Worm (Caenorhabditis elegans): ENCODE results near the gene Y25C1A.13.
"Not testable (repeated sequence)": the region's sequence is repeated elsewhere in the genome, so short reads cannot be mapped to it uniquely, and the experiment has no call there.

The Y25C1A.13 gene

DNA sequence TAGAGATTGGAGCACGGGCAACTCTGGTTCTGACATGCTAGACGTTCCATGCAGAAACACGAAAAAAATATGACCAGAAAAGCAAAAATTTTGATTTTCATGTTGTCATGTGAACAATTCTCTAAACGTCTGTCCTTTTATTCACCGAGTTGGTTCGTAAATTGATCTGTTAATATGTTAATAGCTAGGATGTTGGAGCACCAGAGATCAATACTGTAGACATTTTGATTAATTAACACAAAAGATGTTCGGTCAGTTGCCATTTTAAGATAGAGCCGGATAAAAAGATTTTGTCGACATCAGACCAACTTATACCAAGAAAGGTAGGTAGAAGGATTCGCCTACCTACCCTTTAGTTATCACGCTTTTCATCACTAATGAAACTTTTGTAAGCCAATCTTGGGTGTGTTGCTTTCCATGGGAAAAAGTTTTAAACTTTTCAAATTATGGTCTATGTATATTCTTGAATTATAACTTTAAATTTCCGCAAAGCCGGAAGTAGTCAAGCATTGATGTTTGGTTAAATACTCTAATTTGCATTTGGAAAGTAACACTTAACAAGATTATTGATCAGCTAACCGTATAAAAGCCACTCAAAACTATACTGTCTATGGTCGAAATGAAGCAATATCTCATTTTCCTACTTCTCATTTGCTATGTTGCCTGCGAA is 38.6 kb upstream of the Y25C1A.13 start, which contains the start of the genes T10D4.11 and T10D4.1:
Gene T10D4.11 (minus strand): TSS at position 101 of the 670 bp plus-strand sequence.
Gene T10D4.1 (plus strand): TSS at position 620 of the 670 bp plus-strand sequence.
- TF ChIP-seq crh-2 (tag; optimal IDR thresholded peaks at IDR 0.05) = no peak
- no peak for TF ChIP-seq unc-55 (GFP tag; optimal IDR thresholded peaks at IDR 0.05)
- no peak for TF ChIP-seq nhr-237 (tag; optimal IDR thresholded peaks at IDR 0.05)
- no peak for TF ChIP-seq ztf-1 (GFP tag; conservative IDR thresholded peaks at IDR 0.05)
- TF ChIP-seq mdl-1 (tag; optimal IDR thresholded peaks at IDR 0.05) = no peak
- no peak for TF ChIP-seq nhr-11 (tag; optimal IDR thresholded peaks at IDR 0.05)
- no peak for TF ChIP-seq R02D3.7 (tag; optimal IDR thresholded peaks at IDR 0.05)

- TF ChIP-seq lin-39 (tag; optimal IDR thresholded peaks at IDR 0.05) (no peak), lin-11 (tag; optimal IDR thresholded peaks at IDR 0.05) (no peak), F13H6.1 (tag; optimal IDR thresholded peaks at IDR 0.05) (no peak), nhr-23 (tag; optimal IDR thresholded peaks at IDR 0.05) (no peak), sma-3 (GFP tag; optimal IDR thresholded peaks at IDR 0.05) (no peak), nhr-237 (tag; optimal IDR thresholded peaks at IDR 0.05) (no peak), mab-5 (tag; optimal IDR thresholded peaks at IDR 0.05) (no peak), nhr-77 (tag; optimal IDR thresholded peaks at IDR 0.05) (no peak), mdl-1 (tag; optimal IDR thresholded peaks at IDR 0.05) (no peak)
These were observed 37.4 kb upstream of the Y25C1A.13 start for ce11 chrII:3148404-3148803.

DNA sequence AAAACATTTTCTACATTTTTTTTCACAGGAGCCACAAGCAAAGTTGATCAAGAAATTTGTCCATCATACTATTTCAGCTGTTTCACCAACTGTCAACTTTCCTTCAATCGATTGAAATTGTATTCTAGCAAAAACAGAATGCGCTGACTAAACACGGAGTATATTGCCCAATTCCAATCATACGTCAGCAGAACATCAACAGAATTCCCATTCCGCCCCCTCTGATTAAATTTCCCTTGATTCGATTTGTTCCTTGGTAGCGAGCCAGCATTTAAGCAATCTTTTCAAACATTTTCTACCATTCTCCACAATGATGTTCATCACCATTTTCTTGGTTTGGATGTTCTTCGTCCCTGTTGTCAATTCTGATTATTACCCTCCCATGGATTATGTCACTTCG is 34.8 kb upstream of the Y25C1A.13 start, which contains the start of gene T10D4.15:
Gene T10D4.15 (plus strand): TSS at position 301 of the 400 bp plus-strand sequence.
- TF ChIP-seq sma-9 (GFP tag; optimal IDR thresholded peaks at IDR 0.05) (no peak), sma-9 (tag; optimal IDR thresholded peaks at IDR 0.05) (no peak), aly-2 (tag; optimal IDR thresholded peaks at IDR 0.05) (no peak), unc-39 (tag; optimal IDR thresholded peaks at IDR 0.05) (no peak), lin-11 (tag; optimal IDR thresholded peaks at IDR 0.05) (no peak), peb-1 (tag; optimal IDR thresholded peaks at IDR 0.05) (no peak), ztf-1 (GFP tag; conservative IDR thresholded peaks at IDR 0.05) (no peak), ztf-11 (tag; optimal IDR thresholded peaks at IDR 0.05) (no peak), nhr-25 (tag; optimal IDR thresholded peaks at IDR 0.05) (no peak)

DNA sequence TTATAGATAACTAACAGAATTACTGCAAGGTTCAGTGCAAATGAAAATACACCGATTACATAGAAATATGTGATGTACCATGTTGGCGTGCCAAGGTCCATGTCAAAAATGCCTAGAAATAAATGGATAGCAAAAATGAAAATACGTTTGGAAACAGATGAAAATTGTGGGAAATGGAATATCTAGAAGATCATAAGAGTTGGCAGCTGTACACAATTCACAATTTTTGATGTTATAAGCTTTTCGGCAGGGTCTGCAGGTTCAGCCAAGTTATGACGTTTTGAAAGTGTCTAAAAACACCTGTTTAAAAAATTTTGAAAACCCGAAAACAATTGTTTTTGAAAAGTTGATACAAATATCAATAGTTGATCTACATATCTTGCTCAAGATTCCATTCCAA is 33.5 kb upstream of the Y25C1A.13 start, which contains the start of gene sri-43:
Gene sri-43 (minus strand): TSS at position 101 of the 400 bp plus-strand sequence.
- not testable (repeated sequence) for TF ChIP-seq ztf-1 (GFP tag; conservative IDR thresholded peaks at IDR 0.05); unc-55 (GFP tag; optimal IDR thresholded peaks at IDR 0.05); ztf-11 (tag; optimal IDR thresholded peaks at IDR 0.05)

DNA sequence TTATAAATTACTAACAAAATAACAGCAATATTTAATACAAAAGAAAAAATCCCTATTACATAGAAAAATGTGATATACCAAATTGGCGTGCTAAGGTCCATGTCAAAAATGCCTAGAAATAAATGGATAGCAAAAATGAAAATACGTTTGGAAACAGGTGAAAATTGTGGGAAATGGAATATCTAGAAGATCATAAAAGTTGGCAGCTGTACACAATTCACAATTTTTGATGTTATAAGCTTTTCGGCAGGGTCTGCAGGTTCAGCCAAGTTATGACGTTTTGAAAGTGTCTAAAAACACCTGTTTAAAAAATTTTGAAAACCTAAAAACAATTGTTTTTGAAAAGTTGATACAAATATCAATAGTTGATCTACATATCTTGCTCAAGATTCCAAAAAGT is 31.8 kb upstream of the Y25C1A.13 start, which contains the start of gene sri-42:
Gene sri-42 (minus strand): TSS at position 101 of the 400 bp plus-strand sequence.
- not testable (repeated sequence) for TF ChIP-seq dmd-4, fos-1, elt-1 (tag; optimal IDR thresholded peaks at IDR 0.05)

DNA sequence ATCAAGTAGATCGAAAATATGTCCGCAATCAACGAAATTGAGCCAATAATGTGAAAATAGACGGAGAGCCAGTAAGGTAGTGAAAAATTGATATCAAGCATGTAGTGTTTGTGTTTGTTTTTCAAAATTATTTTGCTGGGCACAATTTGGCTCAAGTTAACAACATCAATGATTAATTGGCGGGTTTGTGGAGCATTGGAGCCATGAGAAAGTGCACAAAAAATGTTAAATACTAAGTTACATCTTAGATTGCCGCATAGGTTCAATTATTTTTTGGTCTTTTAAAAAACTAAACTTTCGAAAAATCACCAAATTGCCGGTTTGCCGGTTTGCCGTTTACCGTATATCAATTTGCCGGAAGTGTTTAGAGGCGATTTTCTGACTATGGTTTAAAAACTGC is 26.8 kb upstream of the Y25C1A.13 start, which contains the start of gene sri-54:
Gene sri-54 (minus strand): TSS at position 101 of the 400 bp plus-strand sequence.
- TF ChIP-seq F13H6.1 (tag; optimal IDR thresholded peaks at IDR 0.05) = no peak
- TF ChIP-seq lin-13 (GFP tag; optimal IDR thresholded peaks at IDR 0.05) = no peak
- TF ChIP-seq nhr-25 (tag; optimal IDR thresholded peaks at IDR 0.05) = no peak
- no peak for TF ChIP-seq aly-2 (tag; optimal IDR thresholded peaks at IDR 0.05)
- no peak for TF ChIP-seq nhr-77 (tag; optimal IDR thresholded peaks at IDR 0.05)
- no peak for TF ChIP-seq zag-1 (tag; optimal IDR thresholded peaks at IDR 0.05)

DNA sequence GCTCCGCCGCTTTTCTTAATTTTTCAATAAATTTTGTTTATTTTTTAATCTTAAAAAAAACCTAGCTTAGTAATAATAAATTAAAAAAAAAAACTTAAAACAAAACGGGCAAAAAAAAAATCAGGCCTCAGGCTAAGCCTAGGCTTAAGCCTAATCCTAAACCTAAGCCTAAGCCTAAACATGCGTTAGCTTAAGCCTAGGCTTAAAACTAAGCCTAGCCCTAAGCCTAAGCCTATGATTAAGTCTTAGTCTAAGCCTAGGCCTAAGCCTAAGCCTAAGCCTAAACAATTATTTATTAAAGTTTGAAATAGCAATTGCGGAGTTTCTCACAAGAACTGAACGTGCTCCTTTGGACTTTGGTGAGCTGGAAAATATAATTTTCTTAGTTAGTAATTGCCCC is 24.2 kb upstream of the Y25C1A.13 start:
- TF ChIP-seq nhr-6 (tag; optimal IDR thresholded peaks at IDR 0.05) (no peak), peb-1 (tag; optimal IDR thresholded peaks at IDR 0.05) (no peak), sma-3 (GFP tag; optimal IDR thresholded peaks at IDR 0.05) (no peak), ama-1 (optimal IDR thresholded peaks at IDR 0.05) (no peak), sem-4 (tag; optimal IDR thresholded peaks at IDR 0.05) (no peak), ceh-82 (tag; optimal IDR thresholded peaks at IDR 0.05) (no peak)

Data from whole organism, L2 larva.